Worm (Caenorhabditis elegans) whole organism, L2 larva: Measurements from ENCODE around the gene sqt-2.

ENCODE experiments used
- ama-1 ChIP-seq: fragments of 150-350 bp; optimal IDR thresholded peaks from 2 replicates; lab custom pipeline; 2018; ENCODE audit warnings: inconsistent platforms
- ceh-82 ChIP-seq: fragments of 150-350 bp; optimal IDR thresholded peaks from 2 replicates; lab custom pipeline; 2014; ENCODE audit warnings: missing biosample characterization, missing genetic modification characterization
- crh-2 ChIP-seq: sonication (generic microtip); optimal IDR thresholded peaks from 2 replicates; lab custom pipeline; 2017; ENCODE audit warnings: missing biosample characterization, missing genetic modification characterization
- elt-1 ChIP-seq: fragments of 150-350 bp; optimal IDR thresholded peaks from 2 replicates; lab custom pipeline; 2014; ENCODE audit warnings: missing biosample characterization, missing genetic modification characterization
- lsy-2 ChIP-seq, 2 experiments: fragments of 150-350 bp in 1 of 2; sonication (generic microtip) in 1 of 2; optimal IDR thresholded peaks; 2 replicates each; lab custom pipeline; 2014 to 2017; ENCODE audit warnings: missing biosample characterization in 2 of 2, missing genetic modification characterization in 2 of 2
- mbf-1 ChIP-seq: sonication (generic microtip); optimal IDR thresholded peaks from 2 replicates; lab custom pipeline; 2017; ENCODE audit warnings: missing biosample characterization, missing genetic modification characterization
- mdl-1 ChIP-seq, 2 experiments: fragments of 150-350 bp in 1 of 2; sonication (generic microtip) in 1 of 2; optimal IDR thresholded peaks; 2 replicates each; lab custom pipeline; 2017; ENCODE audit warnings: missing biosample characterization in 2 of 2, missing genetic modification characterization in 2 of 2
- nhr-77 ChIP-seq: fragments of 150-350 bp; optimal IDR thresholded peaks from 2 replicates; lab custom pipeline; 2014; ENCODE audit warnings: missing biosample characterization, missing genetic modification characterization
- skn-1 ChIP-seq: sonication (generic microtip); optimal IDR thresholded peaks from 2 replicates; lab custom pipeline; 2017; ENCODE audit warnings: missing biosample characterization, missing genetic modification characterization
- unc-62 ChIP-seq: fragments of 150-350 bp; optimal IDR thresholded peaks from 2 replicates; lab custom pipeline; 2014; ENCODE audit warnings: missing biosample characterization, missing genetic modification reagents, missing genetic modification characterization
- ztf-11 ChIP-seq: sonication (generic microtip); optimal IDR thresholded peaks from 2 replicates; lab custom pipeline; 2017; ENCODE audit warnings: missing biosample characterization, missing genetic modification characterization

DNA sequence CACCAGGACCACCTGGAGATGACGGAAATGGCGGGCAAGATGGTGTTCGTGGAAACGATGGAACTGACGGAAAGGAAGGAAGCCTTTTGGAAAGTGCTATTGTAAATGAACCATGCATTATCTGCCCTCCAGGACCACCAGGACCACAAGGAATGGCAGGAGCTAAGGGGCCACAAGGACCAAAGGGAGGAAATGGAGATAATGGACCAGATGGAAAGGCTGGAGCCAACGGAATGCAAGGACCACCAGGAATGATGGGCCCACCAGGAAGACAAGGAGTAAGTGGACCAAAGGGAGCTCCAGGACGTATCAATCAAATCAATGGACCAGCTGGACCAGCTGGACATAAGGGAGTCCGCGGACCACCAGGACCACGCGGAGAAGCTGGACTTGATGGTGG, 614 bp downstream of the sqt-2 start:
- TF ChIP-seq unc-62 (GFP tag; lab: Kevin White, UChicago) (no peak), ceh-82 (tag; lab: Kevin White, UChicago) (no peak), mbf-1 (tag; lab: Kevin White, UChicago) (no peak), lsy-2 (tag; optimal IDR thresholded peaks at IDR 0.05; lab: Kevin White, UChicago) (no peak), mdl-1 (tag; optimal IDR thresholded peaks at IDR 0.05; lab: Kevin White, UChicago) (no peak), ama-1 (lab: Kevin White, UChicago) (peak; percentile 62), elt-1 (tag; lab: Kevin White, UChicago) (no peak), nhr-77 (no peak), crh-2 (no peak), ztf-11 (tag; lab: Kevin White, UChicago) (no peak), skn-1 (tag; lab: Kevin White, UChicago) (no peak)
